Worm (Caenorhabditis elegans) whole organism, midembryonic: ENCODE results near the gene mtm-5.

Experiments used
- cog-1 ChIP-seq: sonication (generic microtip); optimal IDR thresholded peaks from 2 replicates; lab custom pipeline; 2016; ENCODE audit warnings: missing genetic modification characterization, missing compliant biosample characterization
- flt-1 ChIP-seq: fragments of 200-800 bp; sonication (Bioruptor generic); IDR thresholded peaks from 2 replicates; pipeline ENCODE4 v1.3.6; 2022; ENCODE audit warnings: missing genetic modification characterization, missing compliant biosample characterization
- ref-1 ChIP-seq: fragments of 200-800 bp; sonication (Bioruptor generic); conservative IDR thresholded peaks from 2 replicates; pipeline ENCODE4 v1.3.6; 2022; ENCODE audit warnings: missing genetic modification reagents, missing genetic modification characterization, missing compliant biosample characterization

- TF ChIP-seq ref-1 (GFP tag; lab: Robert Waterston, UW) (no peak), flt-1 (GFP tag; lab: Robert Waterston, UW) (no peak), cog-1 (tag; lab: Kevin White, UChicago) (no peak)
These were observed 33.8 kb downstream of the mtm-5 start for ce11 chrX:5209429-5209828.
